Worm (Caenorhabditis elegans) whole organism, L1 larva: ENCODE data around the gene T14G8.4.

Experiments
- C04F5.9 ChIP-seq: sonication (generic microtip); optimal IDR thresholded peaks from 2 replicates; lab custom pipeline; 2016; ENCODE audit warnings: missing genetic modification characterization, missing compliant biosample characterization
- C16A3.4 ChIP-seq: fragments of 150-350 bp; optimal IDR thresholded peaks from 2 replicates; lab custom pipeline; 2014; ENCODE audit warnings: missing biosample characterization, missing genetic modification characterization
- alr-1 ChIP-seq: fragments of 200-800 bp; sonication (Bioruptor generic); optimal IDR thresholded peaks from 2 replicates; lab custom pipeline; 2018; ENCODE audit warnings: borderline replicate concordance, mild to moderate bottlenecking, missing genetic modification characterization, missing compliant biosample characterization
- ama-1 ChIP-seq: fragments of 150-350 bp; optimal IDR thresholded peaks from 2 replicates; lab custom pipeline; 2014
- blmp-1 ChIP-seq: fragments of 150-350 bp; optimal IDR thresholded peaks from 2 replicates; lab custom pipeline; 2014; ENCODE audit warnings: missing biosample characterization, missing genetic modification characterization
- ceh-82 ChIP-seq, 3 experiments: fragments of 150-350 bp in 1 of 3; sonication (generic microtip) in 2 of 3; optimal IDR thresholded peaks; 2 replicates each; lab custom pipeline; 2014 to 2017; ENCODE audit warnings: missing biosample characterization in 3 of 3, missing genetic modification characterization in 3 of 3
- ceh-88 ChIP-seq: fragments of 200-800 bp; sonication (Bioruptor generic); IDR thresholded peaks from 2 replicates; pipeline ENCODE4 v1.3.6; 2022; ENCODE audit warnings: missing genetic modification characterization, missing compliant biosample characterization
- ceh-90 ChIP-seq: sonication (generic microtip); optimal IDR thresholded peaks from 2 replicates; lab custom pipeline; 2016; ENCODE audit warnings: missing genetic modification characterization, missing compliant biosample characterization
- ces-1 ChIP-seq: fragments of 150-350 bp; optimal IDR thresholded peaks from 2 replicates; lab custom pipeline; 2014; ENCODE audit warnings: missing biosample characterization, missing genetic modification reagents, missing genetic modification characterization
- dpl-1 ChIP-seq, 3 experiments: fragments of 150-350 bp in 2 of 3; sonication (generic microtip) in 1 of 3; optimal IDR thresholded peaks; 2 replicates each; lab custom pipeline; 2014 to 2017; ENCODE audit warnings: missing biosample characterization in 3 of 3, missing genetic modification characterization in 3 of 3, missing genetic modification reagents in 3 of 3
- efl-1 ChIP-seq, 4 experiments: fragments of 150-350 bp; optimal IDR thresholded peaks in 3 of 4; peaks in 1 of 4; 1 replicate in 1 of 4; 2 replicates in 3 of 4; lab custom pipeline; 2014; ENCODE audit warnings: missing biosample characterization in 2 of 4, missing genetic modification characterization in 2 of 4, missing genetic modification reagents in 2 of 4
- efl-3 ChIP-seq: fragments of 200-800 bp; sonication (Bioruptor generic); optimal IDR thresholded peaks from 2 replicates; lab custom pipeline; 2018; ENCODE audit warnings: mild to moderate bottlenecking, missing genetic modification characterization, missing compliant biosample characterization
- egl-27 ChIP-seq, 2 experiments: fragments of 150-350 bp in 1 of 2; sonication (generic microtip); optimal IDR thresholded peaks; 3 replicates each; lab custom pipeline; 2017 to 2018; ENCODE audit warnings: missing biosample characterization in 2 of 2, missing genetic modification characterization in 2 of 2, missing genetic modification reagents in 2 of 2
- elt-2 ChIP-seq: sonication (generic microtip); optimal IDR thresholded peaks from 2 replicates; lab custom pipeline; 2016; ENCODE audit warnings: missing genetic modification characterization, mild to moderate bottlenecking, inconsistent platforms, missing compliant biosample characterization, missing genetic modification reagents
- elt-3 ChIP-seq, 6 experiments: fragments of 150-350 bp in 1 of 6; sonication (generic microtip); optimal IDR thresholded peaks; 2 replicates each; lab custom pipeline; 2017 to 2018; ENCODE audit warnings: missing biosample characterization in 6 of 6, missing genetic modification characterization in 6 of 6, inconsistent platforms in 1 of 6
- ets-5 ChIP-seq: fragments of 200-800 bp; sonication (Bioruptor generic); IDR thresholded peaks from 2 replicates; pipeline ENCODE4 v1.3.6; 2022; ENCODE audit warnings: missing genetic modification characterization, missing compliant biosample characterization
- fkh-10 ChIP-seq: sonication (generic microtip); optimal IDR thresholded peaks from 2 replicates; lab custom pipeline; 2017; ENCODE audit warnings: missing biosample characterization, missing genetic modification reagents, missing genetic modification characterization
- fkh-4 ChIP-seq: sonication (generic microtip); optimal IDR thresholded peaks from 2 replicates; lab custom pipeline; 2016; ENCODE audit warnings: missing compliant biosample characterization, missing genetic modification characterization, borderline replicate concordance
- grh-1 ChIP-seq: fragments of 200-800 bp; sonication (Bioruptor generic); IDR thresholded peaks from 2 replicates; pipeline ENCODE4 v1.3.6; 2022; ENCODE audit warnings: missing genetic modification reagents, missing genetic modification characterization, missing compliant biosample characterization
- hlh-17 ChIP-seq: fragments of 200-800 bp; sonication (Bioruptor generic); optimal IDR thresholded peaks from 2 replicates; lab custom pipeline; 2018; ENCODE audit warnings: missing genetic modification characterization, mild to moderate bottlenecking, missing compliant biosample characterization, moderate library complexity, borderline replicate concordance
- hpl-2 ChIP-seq: fragments of 150-350 bp; optimal IDR thresholded peaks from 2 replicates; lab custom pipeline; 2014; ENCODE audit warnings: missing biosample characterization, missing genetic modification reagents, missing genetic modification characterization
- irx-1 ChIP-seq: sonication (generic microtip); optimal IDR thresholded peaks from 2 replicates; lab custom pipeline; 2016; ENCODE audit warnings: missing genetic modification characterization, missing compliant biosample characterization
- lin-13 ChIP-seq: fragments of 150-350 bp; optimal IDR thresholded peaks from 2 replicates; lab custom pipeline; 2014; ENCODE audit warnings: missing biosample characterization, missing genetic modification reagents, missing genetic modification characterization
- lin-14 ChIP-seq: fragments of 200-800 bp; sonication (Bioruptor generic); optimal IDR thresholded peaks from 2 replicates; lab custom pipeline; 2018; ENCODE audit warnings: mild to moderate bottlenecking, missing genetic modification characterization, moderate library complexity, missing compliant biosample characterization
- lir-3 ChIP-seq: sonication (generic microtip); optimal IDR thresholded peaks from 2 replicates; lab custom pipeline; 2016; ENCODE audit warnings: mild to moderate bottlenecking, missing genetic modification characterization, moderate library complexity, missing compliant biosample characterization; ENCODE audit not compliant: poor library complexity
- lsy-2 ChIP-seq, 2 experiments: fragments of 150-350 bp; optimal IDR thresholded peaks; 2 replicates each; lab custom pipeline; 2014; ENCODE audit warnings: missing biosample characterization in 2 of 2, missing genetic modification characterization in 2 of 2
- mdl-1 ChIP-seq, 2 experiments: fragments of 150-350 bp; optimal IDR thresholded peaks; 2 replicates each; lab custom pipeline; 2014 to 2017; ENCODE audit warnings: missing biosample characterization in 2 of 2, missing genetic modification characterization in 2 of 2, inconsistent platforms in 1 of 2
- mef-2 ChIP-seq: fragments of 150-350 bp; optimal IDR thresholded peaks from 2 replicates; lab custom pipeline; 2014; ENCODE audit warnings: missing biosample characterization, missing genetic modification characterization
- mep-1 ChIP-seq: fragments of 150-350 bp; optimal IDR thresholded peaks from 2 replicates; lab custom pipeline; 2014; ENCODE audit warnings: missing biosample characterization, missing genetic modification characterization
- nhr-237 ChIP-seq: fragments of 150-350 bp; optimal IDR thresholded peaks from 2 replicates; lab custom pipeline; 2014; ENCODE audit warnings: missing biosample characterization, missing genetic modification characterization
- nhr-71 ChIP-seq: sonication (generic microtip); optimal IDR thresholded peaks from 2 replicates; lab custom pipeline; 2016; ENCODE audit warnings: mild to moderate bottlenecking, missing genetic modification characterization, moderate library complexity, missing compliant biosample characterization
- nhr-77 ChIP-seq: fragments of 150-350 bp; optimal IDR thresholded peaks from 2 replicates; lab custom pipeline; 2014; ENCODE audit warnings: missing biosample characterization, missing genetic modification characterization
- nhr-85 ChIP-seq: sonication (generic microtip); peaks from one replicate; lab custom pipeline; 2016; ENCODE audit warnings: missing genetic modification characterization, inconsistent platforms, missing compliant biosample characterization
- pax-3 ChIP-seq: fragments of 200-800 bp; sonication (Bioruptor generic); optimal IDR thresholded peaks from 2 replicates; lab custom pipeline; 2018; ENCODE audit warnings: mild to moderate bottlenecking, missing genetic modification characterization, moderate library complexity, missing compliant biosample characterization
- rnt-1 ChIP-seq: sonication (generic microtip); optimal IDR thresholded peaks from 2 replicates; lab custom pipeline; 2016; ENCODE audit warnings: mild to moderate bottlenecking, missing genetic modification characterization, moderate library complexity, missing compliant biosample characterization
- sox-4 ChIP-seq: sonication (generic microtip); optimal IDR thresholded peaks from 2 replicates; lab custom pipeline; 2016; ENCODE audit warnings: missing genetic modification characterization, missing compliant biosample characterization
- sup-37 ChIP-seq: fragments of 200-800 bp; sonication (Bioruptor generic); optimal IDR thresholded peaks from 2 replicates; lab custom pipeline; 2018; ENCODE audit warnings: mild to moderate bottlenecking, missing genetic modification characterization, missing compliant biosample characterization
- swsn-7 ChIP-seq: sonication (generic microtip); optimal IDR thresholded peaks from 2 replicates; lab custom pipeline; 2016; ENCODE audit warnings: missing genetic modification characterization, missing compliant biosample characterization
- tlp-1 ChIP-seq: fragments of 150-350 bp; optimal IDR thresholded peaks from 2 replicates; lab custom pipeline; 2014; ENCODE audit warnings: missing biosample characterization, missing genetic modification characterization
- unc-130 ChIP-seq: fragments of 150-350 bp; optimal IDR thresholded peaks from 2 replicates; lab custom pipeline; 2017; ENCODE audit warnings: missing biosample characterization, missing genetic modification characterization, inconsistent platforms
- unc-86 ChIP-seq: sonication (generic microtip); optimal IDR thresholded peaks from 2 replicates; lab custom pipeline; 2016; ENCODE audit warnings: missing genetic modification characterization, missing compliant biosample characterization
- xbp-1 ChIP-seq: sonication (generic microtip); optimal IDR thresholded peaks from 2 replicates; lab custom pipeline; 2016; ENCODE audit warnings: missing genetic modification characterization, missing compliant biosample characterization
- zag-1 ChIP-seq: fragments of 150-350 bp; optimal IDR thresholded peaks from 2 replicates; lab custom pipeline; 2014; ENCODE audit warnings: missing biosample characterization, missing genetic modification characterization
- zip-4 ChIP-seq: fragments of 200-800 bp; sonication (Bioruptor generic); optimal IDR thresholded peaks from 2 replicates; lab custom pipeline; 2018; ENCODE audit warnings: mild to moderate bottlenecking, missing genetic modification characterization, moderate library complexity, missing compliant biosample characterization
- ztf-4 ChIP-seq: fragments of 150-350 bp; optimal IDR thresholded peaks from 2 replicates; lab custom pipeline; 2014; ENCODE audit warnings: missing biosample characterization, missing genetic modification characterization

Gene T14G8.4

ce11 chrX:12873688-12874364 lies 10.1 kb upstream of the T14G8.4 start (continued):
- TF ChIP-seq mef-2: no peak
- TF ChIP-seq unc-86 (tag; lab: Kevin White, UChicago): no peak
- no peak for TF ChIP-seq efl-3
- TF ChIP-seq elt-3 (tag; optimal IDR thresholded peaks at IDR 0.05; lab: Kevin White, UChicago): no peak
- peak; percentile 44 to 49 for TF ChIP-seq lsy-2 (tag; optimal IDR thresholded peaks at IDR 0.05; lab: Kevin White, UChicago)
- no peak for TF ChIP-seq zip-4 (GFP tag; lab: Kevin White, UChicago)
- TF ChIP-seq blmp-1 (tag; lab: Kevin White, UChicago): no peak
- peak; percentile 59 for TF ChIP-seq nhr-85
- peak; percentile 61 for TF ChIP-seq ztf-4 (tag; lab: Kevin White, UChicago)
- peak; percentile 70 for TF ChIP-seq elt-2 (tag; lab: Kevin White, UChicago)
- peak; percentile 20 for TF ChIP-seq lir-3
- peak; percentile 80 for TF ChIP-seq lin-14 (GFP tag; lab: Kevin White, UChicago)
- TF ChIP-seq efl-1 (optimal IDR thresholded peaks at IDR 0.05; lab: Kevin White, UChicago): peak in 1 of 2 experiments; percentile 2
- TF ChIP-seq efl-1 (GFP tag; optimal IDR thresholded peaks at IDR 0.05 in 1 of 2; lab: Kevin White, UChicago): no peak
- no peak for TF ChIP-seq ets-5
- TF ChIP-seq ceh-90: no peak
- TF ChIP-seq nhr-77 (tag; lab: Kevin White, UChicago): peak; percentile 15
- peak; percentile 32 for TF ChIP-seq swsn-7 (tag; lab: Kevin White, UChicago)
- no peak for TF ChIP-seq alr-1 (tag; lab: Kevin White, UChicago)
- no peak for TF ChIP-seq mdl-1 (tag; optimal IDR thresholded peaks at IDR 0.05; lab: Kevin White, UChicago)

ce11 chrX:12872022-12872888 lies 8.6 kb upstream of the T14G8.4 start:
- TF ChIP-seq sox-4: no peak
- peak; percentile 86 for TF ChIP-seq ztf-4 (tag; lab: Kevin White, UChicago)
- peak; percentile 41 for TF ChIP-seq lin-13 (GFP tag; lab: Kevin White, UChicago)
- TF ChIP-seq nhr-85: peak; percentile 96
- TF ChIP-seq ceh-82 (tag; optimal IDR thresholded peaks at IDR 0.05; lab: Kevin White, UChicago): peak; percentile 43 to 47 (median 44)
- peak; percentile 39 to 88 for TF ChIP-seq egl-27 (tag; optimal IDR thresholded peaks at IDR 0.05; lab: Kevin White, UChicago)
- TF ChIP-seq zag-1 (tag; lab: Kevin White, UChicago): no peak
- peak; percentile 18 for TF ChIP-seq irx-1 (tag; lab: Kevin White, UChicago)
- no peak for TF ChIP-seq ama-1 (lab: Kevin White, UChicago)
- TF ChIP-seq ces-1 (GFP tag; lab: Kevin White, UChicago): no peak
- no peak for TF ChIP-seq tlp-1 (tag; lab: Kevin White, UChicago)
- TF ChIP-seq pax-3 (tag; lab: Kevin White, UChicago): peak; percentile 36
- TF ChIP-seq fkh-10 (GFP tag; lab: Kevin White, UChicago): no peak
- peak; percentile 69 for TF ChIP-seq hpl-2 (GFP tag; lab: Kevin White, UChicago)
- peak; percentile 52 for TF ChIP-seq C16A3.4 (tag; lab: Kevin White, UChicago)
- TF ChIP-seq efl-1 (optimal IDR thresholded peaks at IDR 0.05; lab: Kevin White, UChicago): peak; percentile 32 to 42
- TF ChIP-seq efl-1 (GFP tag; optimal IDR thresholded peaks at IDR 0.05 in 1 of 2; lab: Kevin White, UChicago): peak; percentile 1 to 93
- TF ChIP-seq rnt-1: peak; percentile 89
- peak; percentile 34 for TF ChIP-seq zip-4 (GFP tag; lab: Kevin White, UChicago)
- peak; percentile 4 for TF ChIP-seq nhr-237 (tag; lab: Kevin White, UChicago)
- TF ChIP-seq nhr-77 (tag; lab: Kevin White, UChicago): peak; percentile 74
- peak; percentile 20 to 91 (median 83) for TF ChIP-seq elt-3 (tag; optimal IDR thresholded peaks at IDR 0.05; lab: Kevin White, UChicago)
- peak; percentile 75 for TF ChIP-seq swsn-7 (tag; lab: Kevin White, UChicago)
- peak; percentile 96 for TF ChIP-seq lin-14 (GFP tag; lab: Kevin White, UChicago)
- TF ChIP-seq xbp-1: peak; percentile 77
- TF ChIP-seq fkh-4 (tag; lab: Kevin White, UChicago): no peak
- TF ChIP-seq dpl-1 (GFP tag; optimal IDR thresholded peaks at IDR 0.05; lab: Kevin White, UChicago): peak in 2 of 3 experiments; percentile 9 to 44
- 0 out of 2 replicates have a peak, but pooled peaks have one; percentile 31 for TF ChIP-seq ceh-88 (GFP tag; lab: Robert Waterston, UW)
- TF ChIP-seq lsy-2 (tag; optimal IDR thresholded peaks at IDR 0.05; lab: Kevin White, UChicago): peak; percentile 69 to 80
- TF ChIP-seq sup-37 (GFP tag; lab: Kevin White, UChicago): peak; percentile 40
- TF ChIP-seq hlh-17 (GFP tag; lab: Kevin White, UChicago): no peak
- peak; percentile 98 for TF ChIP-seq nhr-71
- TF ChIP-seq unc-130 (tag; lab: Kevin White, UChicago): peak; percentile 62
- TF ChIP-seq grh-1 (GFP tag; lab: Robert Waterston, UW): peak; percentile 70
- TF ChIP-seq mef-2: peak; percentile 74
- TF ChIP-seq C04F5.9 (tag; lab: Kevin White, UChicago): no peak
- peak; percentile 66 for TF ChIP-seq mep-1 (tag; lab: Kevin White, UChicago)
- peak; percentile 54 for TF ChIP-seq lir-3
